Fruit fly (Drosophila melanogaster) whole organism, embryonic: Measurements from ENCODE around the gene CG1575.
A peak's percentile ranks its signal among the peaks of the same experiment; 100 is the strongest.

ENCODE experiments used
- Asciz ChIP-seq: fragments of 200-800 bp; sonication (Bioruptor generic); optimal IDR thresholded peaks from 2 replicates; lab custom pipeline; 2017; ENCODE audit warnings: missing biosample characterization, mild to moderate bottlenecking, missing genetic modification characterization, missing genetic modification reagents
- Awh ChIP-seq: fragments of 200-800 bp; sonication (Bioruptor generic); IDR thresholded peaks from 2 replicates; pipeline ENCODE4, ENCODE4 v1.3.6; 2022; ENCODE audit warnings: missing biosample characterization, missing genetic modification characterization
- BEAF-32 ChIP-seq: fragments of 200-800 bp; sonication (Bioruptor generic); optimal IDR thresholded peaks from 3 replicates; lab custom pipeline; 2017; ENCODE audit warnings: missing biosample characterization, missing genetic modification characterization, mild to moderate bottlenecking, moderate library complexity, missing genetic modification reagents
- CG10321 ChIP-seq: fragments of 200-800 bp; sonication (Bioruptor generic); IDR thresholded peaks from 2 replicates; pipeline ENCODE4 v1.3.6; 2022; ENCODE audit warnings: missing biosample characterization, missing genetic modification characterization
- CG11093 ChIP-seq: fragments of 200-800 bp; sonication (Bioruptor generic); IDR thresholded peaks from 3 replicates; pipeline ENCODE4 v1.3.6; 2022; ENCODE audit warnings: missing biosample characterization, missing genetic modification characterization
- CG13287 ChIP-seq: fragments of 200-800 bp; sonication (Bioruptor generic); IDR thresholded peaks from 2 replicates; pipeline ENCODE4 v1.3.6; 2022; ENCODE audit warnings: missing biosample characterization, missing genetic modification characterization; ENCODE audit not compliant: partially characterized antibody
- CG13624 ChIP-seq: fragments of 200-800 bp; sonication (Bioruptor generic); optimal IDR thresholded peaks from 2 replicates; lab custom pipeline; 2016; ENCODE audit warnings: missing biosample characterization, missing genetic modification characterization
- CG14014 ChIP-seq: fragments of 200-800 bp; sonication (Bioruptor generic); IDR thresholded peaks from 2 replicates; pipeline ENCODE4 v1.3.6; 2022; ENCODE audit warnings: missing biosample characterization, missing genetic modification characterization
- CG14050 ChIP-seq: fragments of 200-800 bp; sonication (Bioruptor generic); IDR thresholded peaks from 3 replicates; pipeline ENCODE4 v1.3.6; 2022; ENCODE audit warnings: missing biosample characterization, missing genetic modification characterization
- CG16863 ChIP-seq: fragments of 200-800 bp; sonication (Bioruptor generic); optimal IDR thresholded peaks from 3 replicates; lab custom pipeline; 2016; ENCODE audit warnings: missing biosample characterization, missing genetic modification characterization
- CG17186 ChIP-seq: fragments of 200-800 bp; sonication (Bioruptor generic); optimal IDR thresholded peaks from 3 replicates; lab custom pipeline; 2017; ENCODE audit warnings: missing biosample characterization, missing genetic modification reagents, missing genetic modification characterization
- CG17328 ChIP-seq: fragments of 200-800 bp; sonication (Bioruptor generic); IDR thresholded peaks from 2 replicates; pipeline ENCODE4 v1.3.6; 2022; ENCODE audit warnings: missing biosample characterization, missing genetic modification characterization
- CG17361 ChIP-seq: fragments of 200-800 bp; sonication (Bioruptor generic); IDR thresholded peaks from 3 replicates; pipeline ENCODE4 v1.3.6; 2022; ENCODE audit warnings: missing biosample characterization, missing genetic modification characterization
- CG18011 ChIP-seq: fragments of 200-800 bp; sonication (Bioruptor generic); optimal IDR thresholded peaks from 2 replicates; lab custom pipeline; 2017; ENCODE audit warnings: missing biosample characterization, missing genetic modification characterization, mild to moderate bottlenecking, moderate library complexity, missing genotype
- CG2199 ChIP-seq: fragments of 200-800 bp; sonication (Bioruptor generic); IDR thresholded peaks from 3 replicates; pipeline ENCODE4 v1.3.6; 2022; ENCODE audit warnings: missing biosample characterization, missing genetic modification characterization
- CG2202 ChIP-seq: fragments of 200-800 bp; sonication (Bioruptor generic); optimal IDR thresholded peaks from 2 replicates; lab custom pipeline; 2018; ENCODE audit warnings: missing biosample characterization, mild to moderate bottlenecking, missing genetic modification characterization
- CG34224 ChIP-seq: fragments of 200-800 bp; sonication (Bioruptor generic); IDR thresholded peaks from 3 replicates; pipeline ENCODE4 v1.3.6; 2022; ENCODE audit warnings: missing biosample characterization, missing genetic modification characterization; ENCODE audit not compliant: partially characterized antibody
- CG4282 ChIP-seq: fragments of 200-800 bp; sonication (Bioruptor generic); optimal IDR thresholded peaks from 2 replicates; lab custom pipeline; 2016; ENCODE audit warnings: missing biosample characterization, missing genetic modification characterization
- CG4707 ChIP-seq: fragments of 200-800 bp; sonication (Bioruptor generic); optimal IDR thresholded peaks from 2 replicates; lab custom pipeline; 2018; ENCODE audit warnings: missing biosample characterization, mild to moderate bottlenecking, missing genetic modification characterization, moderate library complexity
- CoRest ChIP-seq: fragments of 200-800 bp; sonication (Bioruptor generic); optimal IDR thresholded peaks from 3 replicates; lab custom pipeline; 2018; ENCODE audit warnings: missing biosample characterization, mild to moderate bottlenecking, missing genetic modification characterization, moderate library complexity
- D19A ChIP-seq: fragments of 200-800 bp; optimal IDR thresholded peaks from 3 replicates; lab custom pipeline; 2019; ENCODE audit warnings: missing biosample characterization, mild to moderate bottlenecking, missing genetic modification characterization, moderate library complexity
- Doc2 ChIP-seq: fragments of 200-800 bp; sonication (Bioruptor generic); IDR thresholded peaks from 2 replicates; pipeline ENCODE4 v1.3.6; 2022; ENCODE audit warnings: missing biosample characterization, missing genetic modification characterization
- Dref ChIP-seq: fragments of 200-800 bp; sonication (Bioruptor generic); IDR thresholded peaks from 2 replicates; pipeline ENCODE4 v1.3.6; 2022; ENCODE audit warnings: missing biosample characterization, missing genetic modification characterization
- Elba2 ChIP-seq: fragments of 200-800 bp; sonication (Bioruptor generic); optimal IDR thresholded peaks from 3 replicates; lab custom pipeline; 2016; ENCODE audit warnings: missing biosample characterization, missing genetic modification characterization
- H15 ChIP-seq: fragments of 200-800 bp; sonication (Bioruptor generic); IDR thresholded peaks from 3 replicates; pipeline ENCODE4 v1.3.6; 2022; ENCODE audit warnings: missing biosample characterization, missing genetic modification characterization
- HHEX ChIP-seq: fragments of 200-800 bp; sonication (Bioruptor generic); optimal IDR thresholded peaks from 3 replicates; lab custom pipeline; 2017; ENCODE audit warnings: missing biosample characterization, mild to moderate bottlenecking, missing genetic modification characterization, missing genetic modification reagents
- HmgZ ChIP-seq: fragments of 200-800 bp; sonication (Bioruptor generic); optimal IDR thresholded peaks from 2 replicates; lab custom pipeline; 2018; ENCODE audit warnings: missing biosample characterization, mild to moderate bottlenecking, missing genetic modification characterization
- Hr3 ChIP-seq: fragments of 200-800 bp; sonication (Bioruptor generic); optimal IDR thresholded peaks from 3 replicates; lab custom pipeline; 2016; ENCODE audit warnings: missing biosample characterization, missing genetic modification characterization
- Mad ChIP-seq: fragments of 200-800 bp; sonication (Bioruptor generic); optimal IDR thresholded peaks from 2 replicates; lab custom pipeline; 2016; ENCODE audit warnings: missing biosample characterization, missing genetic modification characterization
- Ptx1 ChIP-seq: fragments of 200-800 bp; sonication (Bioruptor generic); IDR thresholded peaks from 2 replicates; pipeline ENCODE4 v1.3.6; 2022; ENCODE audit warnings: missing biosample characterization, missing genetic modification characterization
- Scr ChIP-seq: fragments of 200-800 bp; sonication (Bioruptor generic); IDR thresholded peaks from 2 replicates; pipeline ENCODE4 v1.3.6; 2022; ENCODE audit warnings: missing biosample characterization, missing genetic modification characterization; ENCODE audit not compliant: partially characterized antibody
- Sry-β ChIP-seq: fragments of 200-800 bp; sonication (Bioruptor generic); optimal IDR thresholded peaks from 2 replicates; lab custom pipeline; 2018; ENCODE audit warnings: missing biosample characterization, mild to moderate bottlenecking, missing genetic modification characterization, moderate library complexity
- Tbp ChIP-seq: fragments of >200 bp; optimal IDR thresholded peaks from 2 replicates; lab custom pipeline; 2018; ENCODE audit warnings: missing biosample characterization, missing genetic modification characterization
- Usf ChIP-seq: fragments of 200-800 bp; sonication (Bioruptor generic); optimal IDR thresholded peaks from 2 replicates; lab custom pipeline; 2017; ENCODE audit warnings: missing genotype, missing biosample characterization, missing genetic modification characterization
- dm ChIP-seq: fragments of 200-800 bp; sonication (Bioruptor generic); optimal IDR thresholded peaks from 3 replicates; lab custom pipeline; 2016; ENCODE audit warnings: missing biosample characterization, missing genetic modification characterization
- fd64A ChIP-seq: fragments of 200-800 bp; sonication (Bioruptor generic); optimal IDR thresholded peaks from 3 replicates; lab custom pipeline; 2018; ENCODE audit warnings: missing biosample characterization, mild to moderate bottlenecking, missing genetic modification characterization
- hkb ChIP-seq, 2 experiments: fragments of 200-800 bp in 1 of 2; fragments of >200 bp in 1 of 2; sonication (Bioruptor generic) in 1 of 2; IDR thresholded peaks in 1 of 2; optimal IDR thresholded peaks in 1 of 2; 2 replicates each; pipeline versions ENCODE4 v1.3.6 to Lab custom; 2017 to 2022; ENCODE audit warnings: missing biosample characterization in 1 of 2, missing genetic modification characterization in 1 of 2
- kah ChIP-seq: fragments of 200-800 bp; sonication (Bioruptor generic); optimal IDR thresholded peaks from 2 replicates; lab custom pipeline; 2018; ENCODE audit warnings: missing biosample characterization, mild to moderate bottlenecking, missing genetic modification characterization
- knrl ChIP-seq: fragments of 200-800 bp; sonication (Bioruptor generic); IDR thresholded peaks from 3 replicates; pipeline ENCODE4 v1.3.6; 2022; ENCODE audit warnings: missing biosample characterization, missing genetic modification characterization; ENCODE audit not compliant: partially characterized antibody
- lola ChIP-seq, 3 experiments: fragments of >200 bp in 2 of 3; fragments of 200-800 bp in 1 of 3; sonication (Bioruptor generic) in 1 of 3; optimal IDR thresholded peaks; 2 replicates each; lab custom pipeline; 2017 to 2019; ENCODE audit warnings: missing biosample characterization in 3 of 3, missing genetic modification characterization in 3 of 3, mild to moderate bottlenecking in 1 of 3, moderate library complexity in 1 of 3
- mld ChIP-seq: fragments of 200-800 bp; sonication (Bioruptor generic); IDR thresholded peaks from 3 replicates; pipeline ENCODE4 v1.3.6; 2022; ENCODE audit warnings: missing biosample characterization, missing genetic modification characterization; ENCODE audit not compliant: partially characterized antibody
- oc ChIP-seq: fragments of 200-800 bp; sonication (Bioruptor generic); optimal IDR thresholded peaks from 2 replicates; lab custom pipeline; 2018; ENCODE audit warnings: missing biosample characterization, mild to moderate bottlenecking, missing genetic modification characterization, moderate library complexity
- scrt ChIP-seq: fragments of 200-800 bp; sonication (Bioruptor generic); optimal IDR thresholded peaks from 2 replicates; lab custom pipeline; 2018; ENCODE audit warnings: missing biosample characterization, mild to moderate bottlenecking, missing genetic modification characterization, moderate library complexity
- sim ChIP-seq: fragments of 200-800 bp; sonication (Bioruptor generic); IDR thresholded peaks from 2 replicates; pipeline ENCODE4 v1.3.6; 2022; ENCODE audit warnings: missing biosample characterization, missing genetic modification characterization
- stc ChIP-seq: fragments of 200-800 bp; sonication (Bioruptor generic); IDR thresholded peaks from 2 replicates; pipeline ENCODE4 v1.3.6; 2022; ENCODE audit warnings: missing biosample characterization, missing genetic modification characterization
- trem ChIP-seq: fragments of 200-800 bp; optimal IDR thresholded peaks from 3 replicates; lab custom pipeline; 2019; ENCODE audit warnings: missing biosample characterization, mild to moderate bottlenecking, missing genetic modification characterization, moderate library complexity
- wek ChIP-seq: fragments of 200-800 bp; sonication (Bioruptor generic); optimal IDR thresholded peaks from 3 replicates; lab custom pipeline; 2018; ENCODE audit warnings: missing biosample characterization, mild to moderate bottlenecking, missing genetic modification characterization, moderate library complexity
- wor ChIP-seq: fragments of 200-800 bp; sonication (Bioruptor generic); IDR thresholded peaks from 2 replicates; pipeline ENCODE4 v1.3.6; 2022; ENCODE audit warnings: missing biosample characterization, missing genetic modification characterization
- zen2 ChIP-seq: fragments of 200-800 bp; sonication (Bioruptor generic); IDR thresholded peaks from 3 replicates; pipeline ENCODE4 v1.3.6; 2022; ENCODE audit warnings: missing biosample characterization, missing genetic modification characterization; ENCODE audit not compliant: partially characterized antibody

The CG1575 gene

DNA sequence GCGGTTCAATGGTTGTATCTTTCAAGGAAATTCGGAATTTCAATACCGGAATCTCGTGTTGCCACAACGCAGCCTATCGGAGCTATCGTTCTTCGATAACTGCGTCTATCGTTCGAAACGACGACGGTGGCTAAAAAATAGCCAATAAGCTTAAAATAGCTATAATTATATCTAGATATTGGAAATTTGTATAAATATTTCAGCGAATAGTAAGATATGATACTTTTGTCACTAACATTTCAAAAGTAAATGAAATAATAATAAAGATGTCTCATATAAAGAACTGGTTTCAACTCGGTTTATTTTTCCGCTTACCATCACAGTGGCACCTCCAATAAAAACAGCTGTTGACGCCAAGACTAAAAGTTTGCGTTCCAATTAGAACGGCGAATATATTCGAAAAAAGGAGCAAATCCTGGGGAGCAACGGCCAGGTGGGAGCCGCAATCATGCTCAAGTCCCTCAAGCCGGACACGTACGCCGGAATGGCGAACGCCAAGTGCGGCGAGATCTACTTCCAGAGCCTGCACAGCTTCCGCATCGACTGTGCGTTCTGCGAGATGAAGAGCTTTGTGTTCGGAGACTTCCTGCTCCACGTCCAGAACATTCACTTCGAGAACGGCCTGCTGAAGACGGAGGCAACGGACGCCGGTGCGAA is 28.8 kb downstream of the CG1575 start, which contains the start of the genes alpha-PheRS and CG2129 (continued):
- no peak for TF ChIP-seq kah (GFP tag; lab: Kevin White, UChicago)
- no peak for TF ChIP-seq wor
- no peak for TF ChIP-seq CG2202
- peak; percentile 53; the same call in 1 of the 2 replicates for TF ChIP-seq CG13287
- TF ChIP-seq dm (GFP tag; lab: Kevin White, UChicago): no peak
- peak; percentile 32; the same call in 1 of the 3 replicates for TF ChIP-seq CG34224 (GFP tag; lab: Robert Waterston, UW)
- peak; percentile 44 for TF ChIP-seq CoRest (tag; lab: Kevin White, UChicago)
- TF ChIP-seq Doc2 (GFP tag; lab: Robert Waterston, UW): no peak
- TF ChIP-seq mld (GFP tag; lab: Robert Waterston, UW): no peak
- TF ChIP-seq CG17361 (GFP tag; lab: Robert Waterston, UW): no peak; the same call in 2 of the 3 replicates
- no peak for TF ChIP-seq scrt (GFP tag; lab: Kevin White, UChicago)
- no peak for TF ChIP-seq Ptx1 (GFP tag; lab: Robert Waterston, UW)
- TF ChIP-seq sim: no peak
- peak; percentile 55 for TF ChIP-seq trem
- TF ChIP-seq CG17328 (GFP tag; lab: Robert Waterston, UW): no peak
- TF ChIP-seq fd64A (GFP tag; lab: Kevin White, UChicago): no peak
- TF ChIP-seq Asciz (GFP tag; lab: Kevin White, UChicago): no peak
- no peak for TF ChIP-seq CG2199 (GFP tag; lab: Robert Waterston, UW)
- peak; percentile 68 for TF ChIP-seq Dref (GFP tag; lab: Robert Waterston, UW)
- TF ChIP-seq CG11093 (GFP tag; lab: Robert Waterston, UW): no peak
- TF ChIP-seq HmgZ (tag; lab: Kevin White, UChicago): peak; percentile 70
- no peak for TF ChIP-seq Awh (GFP tag; lab: Robert Waterston, UW)
- no peak for TF ChIP-seq stc (GFP tag; lab: Robert Waterston, UW)
- no peak for TF ChIP-seq Usf (GFP tag; lab: Kevin White, UChicago)
- TF ChIP-seq Scr (GFP tag; lab: Robert Waterston, UW): no peak
- no peak for TF ChIP-seq CG4282 (GFP tag; lab: Kevin White, UChicago)
- no peak for TF ChIP-seq Mad (GFP tag; lab: Kevin White, UChicago)
- 0 out of 2 replicates have a peak, but pooled peaks have one; percentile 18 for TF ChIP-seq CG14014
- no peak for TF ChIP-seq CG13624 (GFP tag; lab: Kevin White, UChicago)
- peak in 1 of 3 experiments; percentile 33 for TF ChIP-seq lola (GFP tag; optimal IDR thresholded peaks at IDR 0.05; lab: Kevin White, UChicago)
- TF ChIP-seq CG16863: no peak
- no peak for TF ChIP-seq CG10321
- no peak for TF ChIP-seq oc
- TF ChIP-seq D19A (tag; lab: Kevin White, UChicago): no peak
- TF ChIP-seq HHEX (GFP tag; lab: Kevin White, UChicago): no peak
- TF ChIP-seq CG14050: no peak
- peak; percentile 55 for TF ChIP-seq Elba2 (GFP tag; lab: Kevin White, UChicago)
- TF ChIP-seq BEAF-32 (GFP tag; lab: Kevin White, UChicago): peak; percentile 47
- TF ChIP-seq Hr3 (GFP tag; lab: Kevin White, UChicago): peak; percentile 1
- TF ChIP-seq zen2: no peak; the same call in 2 of the 3 replicates
- TF ChIP-seq wek: no peak
- TF ChIP-seq hkb (optimal IDR thresholded peaks at IDR 0.05; lab: Kevin White, UChicago): no peak
- no peak for TF ChIP-seq hkb (GFP tag; IDR thresholded peaks at IDR 0.05; lab: Robert Waterston, UW)
- TF ChIP-seq CG4707 (GFP tag; lab: Kevin White, UChicago): no peak
- TF ChIP-seq Tbp (GFP tag; lab: Kevin White, UChicago): no peak
- no peak for TF ChIP-seq H15
- no peak for TF ChIP-seq CG18011 (GFP tag; lab: Kevin White, UChicago)
- peak; percentile 38 for TF ChIP-seq CG17186
- peak; percentile 94 for TF ChIP-seq Sry-β (GFP tag; lab: Kevin White, UChicago)
- no peak for TF ChIP-seq knrl (GFP tag; lab: Robert Waterston, UW)
